Fruit fly (Drosophila melanogaster) whole organism, prepupa: Measurements from ENCODE around the gene CG13794.
"Not testable (repeated sequence)": the region's sequence is repeated elsewhere in the genome, so short reads cannot be mapped to it uniquely, and the experiment has no call there.

Experiments used
- CG10631 ChIP-seq: fragments of 200-800 bp; sonication (Bioruptor generic); optimal IDR thresholded peaks from 2 replicates; lab custom pipeline; 2016; ENCODE audit warnings: missing biosample characterization, missing genetic modification characterization
- CG10669 ChIP-seq: fragments of 200-800 bp; sonication (Bioruptor generic); optimal IDR thresholded peaks from 3 replicates; lab custom pipeline; 2018; ENCODE audit warnings: missing biosample characterization, mild to moderate bottlenecking, missing genetic modification characterization, moderate library complexity
- CG11294 ChIP-seq: fragments of 200-800 bp; sonication (Bioruptor generic); IDR thresholded peaks from 2 replicates; pipeline ENCODE4 v1.3.6; 2022; ENCODE audit warnings: missing biosample characterization, missing genetic modification characterization
- CG11902 ChIP-seq: fragments of 200-800 bp; sonication (Bioruptor generic); optimal IDR thresholded peaks from 3 replicates; lab custom pipeline; 2016; ENCODE audit warnings: missing biosample characterization, missing genetic modification characterization
- CG16779 ChIP-seq: fragments of 200-800 bp; sonication (Bioruptor generic); optimal IDR thresholded peaks from 3 replicates; lab custom pipeline; 2017; ENCODE audit warnings: missing biosample characterization, mild to moderate bottlenecking, missing genetic modification characterization
- CG31627 ChIP-seq: fragments of 200-800 bp; sonication (Bioruptor generic); optimal IDR thresholded peaks from 3 replicates; lab custom pipeline; 2016; ENCODE audit warnings: missing biosample characterization, missing genetic modification characterization
- CG32006 ChIP-seq: fragments of 200-800 bp; sonication (Bioruptor generic); optimal IDR thresholded peaks from 3 replicates; lab custom pipeline; 2017; ENCODE audit warnings: missing biosample characterization, mild to moderate bottlenecking, missing genetic modification characterization
- CG34406 ChIP-seq: fragments of 200-800 bp; sonication (Bioruptor generic); optimal IDR thresholded peaks from 3 replicates; lab custom pipeline; 2016; ENCODE audit warnings: missing biosample characterization, missing genetic modification characterization
- CG4318 ChIP-seq: fragments of 200-800 bp; sonication (Bioruptor generic); optimal IDR thresholded peaks from 3 replicates; lab custom pipeline; 2017; ENCODE audit warnings: missing biosample characterization, mild to moderate bottlenecking, missing genetic modification characterization
- CG6276 ChIP-seq: fragments of 200-800 bp; sonication (Bioruptor generic); optimal IDR thresholded peaks from 2 replicates; lab custom pipeline; 2017; ENCODE audit warnings: missing biosample characterization, mild to moderate bottlenecking, missing genetic modification characterization
- CG6854 ChIP-seq: fragments of 200-800 bp; sonication (Bioruptor generic); optimal IDR thresholded peaks from 2 replicates; lab custom pipeline; 2017; ENCODE audit warnings: missing biosample characterization, mild to moderate bottlenecking, missing genetic modification characterization
- CG9139 ChIP-seq: fragments of 200-800 bp; sonication (Bioruptor generic); optimal IDR thresholded peaks from 3 replicates; lab custom pipeline; 2017; ENCODE audit warnings: missing biosample characterization, mild to moderate bottlenecking, missing genetic modification characterization
- Eip75B ChIP-seq: fragments of 200-800 bp; sonication (Bioruptor generic); optimal IDR thresholded peaks from 3 replicates; lab custom pipeline; 2016; ENCODE audit warnings: missing biosample characterization, missing genetic modification characterization
- Eip78C ChIP-seq: fragments of 200-800 bp; sonication (Bioruptor generic); peaks from one replicate; lab custom pipeline; 2016; ENCODE audit warnings: missing biosample characterization, missing genetic modification characterization
- Ets21C ChIP-seq: fragments of 200-800 bp; sonication (Bioruptor generic); optimal IDR thresholded peaks from 3 replicates; lab custom pipeline; 2016; ENCODE audit warnings: missing biosample characterization, missing genetic modification characterization
- Hr38 ChIP-seq: sonication (Bioruptor generic); optimal IDR thresholded peaks from 2 replicates; lab custom pipeline; 2016; ENCODE audit warnings: missing biosample characterization, missing genetic modification characterization
- Hr39 ChIP-seq: fragments of 200-800 bp; sonication (Bioruptor generic); optimal IDR thresholded peaks from 2 replicates; lab custom pipeline; 2016; ENCODE audit warnings: missing biosample characterization, missing genetic modification characterization
- Hr4 ChIP-seq: fragments of 200-800 bp; sonication (Bioruptor generic); optimal IDR thresholded peaks from 3 replicates; lab custom pipeline; 2016; ENCODE audit warnings: missing biosample characterization, missing genetic modification characterization
- Lpt ChIP-seq: fragments of 200-800 bp; sonication (Bioruptor generic); optimal IDR thresholded peaks from 3 replicates; lab custom pipeline; 2016; ENCODE audit warnings: missing biosample characterization, missing genetic modification characterization
- OdsH ChIP-seq: fragments of 200-800 bp; sonication (Bioruptor generic); optimal IDR thresholded peaks from 3 replicates; lab custom pipeline; 2016; ENCODE audit warnings: missing biosample characterization, missing genetic modification characterization
- Sox102F ChIP-seq: fragments of 200-800 bp; sonication (Bioruptor generic); optimal IDR thresholded peaks from 2 replicates; lab custom pipeline; 2016; ENCODE audit warnings: missing biosample characterization, mild to moderate bottlenecking, missing genetic modification characterization
- Sox14 ChIP-seq: fragments of 200-800 bp; sonication (Bioruptor generic); optimal IDR thresholded peaks from 3 replicates; lab custom pipeline; 2016; ENCODE audit warnings: missing biosample characterization, missing genetic modification characterization
- Sox15 ChIP-seq: fragments of 200-800 bp; sonication (Bioruptor generic); optimal IDR thresholded peaks from 3 replicates; lab custom pipeline; 2016; ENCODE audit warnings: missing biosample characterization, missing genetic modification characterization
- acj6 ChIP-seq: fragments of 200-800 bp; sonication (Bioruptor generic); optimal IDR thresholded peaks from 3 replicates; lab custom pipeline; 2016; ENCODE audit warnings: missing biosample characterization, missing genetic modification characterization
- dac ChIP-seq: fragments of 200-800 bp; sonication (Bioruptor generic); optimal IDR thresholded peaks from 2 replicates; lab custom pipeline; 2017; ENCODE audit warnings: missing biosample characterization, mild to moderate bottlenecking, missing genetic modification characterization
- eg ChIP-seq: fragments of 200-800 bp; sonication (Bioruptor generic); IDR thresholded peaks from 3 replicates; pipeline ENCODE4 v1.3.6; 2022; ENCODE audit warnings: missing biosample characterization, missing genetic modification characterization
- esn ChIP-seq: fragments of 200-800 bp; sonication (Bioruptor generic); optimal IDR thresholded peaks from 2 replicates; lab custom pipeline; 2016; ENCODE audit warnings: missing biosample characterization, mild to moderate bottlenecking, missing genetic modification characterization, moderate library complexity
- fkh ChIP-seq: fragments of 200-800 bp; sonication (Bioruptor generic); optimal IDR thresholded peaks from 3 replicates; lab custom pipeline; 2017; ENCODE audit warnings: missing biosample characterization, mild to moderate bottlenecking, missing genetic modification characterization, moderate library complexity
- lz ChIP-seq: fragments of 200-800 bp; sonication (Bioruptor generic); optimal IDR thresholded peaks from 3 replicates; lab custom pipeline; 2016; ENCODE audit warnings: missing biosample characterization, missing genetic modification characterization
- net ChIP-seq: fragments of 200-800 bp; sonication (Bioruptor generic); optimal IDR thresholded peaks from 3 replicates; lab custom pipeline; 2016; ENCODE audit warnings: missing biosample characterization, missing genetic modification characterization
- salr ChIP-seq, 2 experiments: fragments of 200-800 bp; sonication (Bioruptor generic); optimal IDR thresholded peaks; 3 replicates each; lab custom pipeline; 2016 to 2018; ENCODE audit warnings: missing biosample characterization in 2 of 2, missing genetic modification characterization in 2 of 2, mild to moderate bottlenecking in 1 of 2
- svp ChIP-seq: fragments of 200-800 bp; sonication (Bioruptor generic); peaks from one replicate; lab custom pipeline; 2016; ENCODE audit warnings: missing biosample characterization, missing genetic modification characterization
- vri ChIP-seq: fragments of 200-800 bp; sonication (Bioruptor generic); optimal IDR thresholded peaks from 3 replicates; lab custom pipeline; 2016; ENCODE audit warnings: missing biosample characterization, mild to moderate bottlenecking, missing genetic modification characterization

The CG13794 gene

dm6 chr2L:7732570-7732969, 9.9 kb upstream of the CG13794 start, which contains the start of gene CG13796:
Gene CG13796, minus strand, starts transcription at chr2L:7732670.
- not testable (repeated sequence) for TF ChIP-seq fkh; dac; Eip75B (GFP tag; lab: Kevin White, UChicago)

- TF ChIP-seq CG10669 (GFP tag; lab: Kevin White, UChicago), result peak; percentile 24
- TF ChIP-seq lz, result peak; percentile 11
- peak; percentile 37 for TF ChIP-seq Hr39 (GFP tag; lab: Kevin White, UChicago)
- peak; percentile 8 for TF ChIP-seq CG32006
- TF ChIP-seq svp, result peak; percentile 70
- TF ChIP-seq CG11902 (GFP tag; lab: Kevin White, UChicago), result no peak
- TF ChIP-seq OdsH (GFP tag; lab: Kevin White, UChicago), result peak; percentile 20
- TF ChIP-seq eg (GFP tag; lab: Robert Waterston, UW), result no peak
- no peak for TF ChIP-seq CG11294 (GFP tag; lab: Robert Waterston, UW)
Measured at dm6 chr2L:7726268-7726997, 3.8 kb upstream of the CG13794 start, which contains the start of gene CG13795. Gene CG13795, minus strand, starts transcription at chr2L:7726298.

- TF ChIP-seq Sox102F (GFP tag; lab: Kevin White, UChicago) (no peak), CG10669 (GFP tag; lab: Kevin White, UChicago) (no peak), fkh (no peak), Eip78C (GFP tag; lab: Kevin White, UChicago) (no peak), Sox14 (GFP tag; lab: Kevin White, UChicago) (no peak), Lpt (GFP tag; lab: Kevin White, UChicago) (no peak), acj6 (no peak), eg (GFP tag; lab: Robert Waterston, UW) (no peak), CG6854 (GFP tag; lab: Kevin White, UChicago) (no peak), CG31627 (no peak), Hr4 (no peak), Ets21C (GFP tag; lab: Kevin White, UChicago) (no peak), vri (GFP tag; lab: Kevin White, UChicago) (no peak), Hr39 (GFP tag; lab: Kevin White, UChicago) (no peak), salr (GFP tag; optimal IDR thresholded peaks at IDR 0.05; lab: Kevin White, UChicago) (no peak)
- TF ChIP-seq, all 60 proteins: peak for 0
Measured at dm6 chr2L:7722102-7722501, 521 bp downstream of the CG13794 start.

dm6 chr2L:7719387-7719786, 3.2 kb downstream of the CG13794 start, which contains the start of gene CG13793:
Gene CG13793, minus strand, starts transcription at chr2L:7719487.
- TF ChIP-seq acj6, result no peak
- TF ChIP-seq CG9139 (GFP tag; lab: Kevin White, UChicago), result no peak
- no peak for TF ChIP-seq CG6276 (GFP tag; lab: Kevin White, UChicago)
- TF ChIP-seq Ets21C (GFP tag; lab: Kevin White, UChicago), result no peak
- no peak for TF ChIP-seq CG4318 (GFP tag; lab: Kevin White, UChicago)
- no peak for TF ChIP-seq svp
- TF ChIP-seq Hr39 (GFP tag; lab: Kevin White, UChicago), result no peak
- no peak for TF ChIP-seq CG16779 (tag; lab: Kevin White, UChicago)
- no peak for TF ChIP-seq Sox15 (GFP tag; lab: Kevin White, UChicago)
- TF ChIP-seq CG10631, result no peak
- no peak for TF ChIP-seq Hr38
- TF ChIP-seq Hr4, result no peak
- TF ChIP-seq CG10669 (GFP tag; lab: Kevin White, UChicago), result no peak
- no peak for TF ChIP-seq CG34406
- no peak for TF ChIP-seq esn (GFP tag; lab: Kevin White, UChicago)
- no peak for TF ChIP-seq net (GFP tag; lab: Kevin White, UChicago)
- TF ChIP-seq vri (GFP tag; lab: Kevin White, UChicago), result no peak
- no peak for TF ChIP-seq OdsH (GFP tag; lab: Kevin White, UChicago)
- TF ChIP-seq salr (GFP tag; optimal IDR thresholded peaks at IDR 0.05; lab: Kevin White, UChicago), result no peak
